Worm (Caenorhabditis elegans) whole organism, L4 larva: Measurements from ENCODE around the gene nfu-1.

Source experiments
- R02D3.7 ChIP-seq: fragments of 150-350 bp; sonication (generic microtip); optimal IDR thresholded peaks from 3 replicates; lab custom pipeline; 2014; ENCODE audit warnings: missing biosample characterization, missing genetic modification characterization
- ceh-28 ChIP-seq: fragments of 150-350 bp; optimal IDR thresholded peaks from 2 replicates; lab custom pipeline; 2014; ENCODE audit warnings: missing biosample characterization, missing genetic modification reagents, missing genetic modification characterization
- dve-1 ChIP-seq: sonication (generic microtip); optimal IDR thresholded peaks from 2 replicates; lab custom pipeline; 2017; ENCODE audit warnings: antibody characterized with exemption, mild to moderate bottlenecking, missing genetic modification characterization, missing compliant biosample characterization; ENCODE audit not compliant: insufficient read depth
- nhr-11 ChIP-seq: fragments of 150-350 bp; optimal IDR thresholded peaks from 2 replicates; lab custom pipeline; 2014; ENCODE audit warnings: missing biosample characterization, missing genetic modification characterization
- nhr-111 ChIP-seq: fragments of 200-800 bp; sonication (Bioruptor generic); optimal IDR thresholded peaks from 2 replicates; lab custom pipeline; 2018; ENCODE audit warnings: mild to moderate bottlenecking, missing genetic modification characterization, missing compliant biosample characterization
- nhr-237 ChIP-seq: sonication (generic microtip); optimal IDR thresholded peaks from 2 replicates; lab custom pipeline; 2017; ENCODE audit warnings: missing biosample characterization, missing genetic modification characterization
- nhr-25 ChIP-seq: sonication (generic microtip); optimal IDR thresholded peaks from 2 replicates; lab custom pipeline; 2017; ENCODE audit warnings: missing genetic modification characterization, mild to moderate bottlenecking, missing compliant biosample characterization, antibody characterized with exemption, moderate library complexity, borderline replicate concordance; ENCODE audit not compliant: insufficient read depth
- nhr-28 ChIP-seq: fragments of 150-350 bp; optimal IDR thresholded peaks from 2 replicates; lab custom pipeline; 2014; ENCODE audit warnings: missing biosample characterization, missing genetic modification characterization
- unc-130 ChIP-seq: sonication (generic microtip); optimal IDR thresholded peaks from 2 replicates; lab custom pipeline; 2016; ENCODE audit warnings: missing genetic modification reagents, missing genetic modification characterization, missing compliant biosample characterization
- unc-62 ChIP-seq, 3 experiments: fragments of 150-350 bp in 1 of 3; sonication (generic microtip); optimal IDR thresholded peaks in 2 of 3; peaks in 1 of 3; 1 replicate in 1 of 3; 2 replicates in 2 of 3; lab custom pipeline; 2014 to 2017; ENCODE audit warnings: missing biosample characterization in 3 of 3, missing genetic modification characterization in 3 of 3, missing genetic modification reagents in 3 of 3, missing genotype in 1 of 3

DNA sequence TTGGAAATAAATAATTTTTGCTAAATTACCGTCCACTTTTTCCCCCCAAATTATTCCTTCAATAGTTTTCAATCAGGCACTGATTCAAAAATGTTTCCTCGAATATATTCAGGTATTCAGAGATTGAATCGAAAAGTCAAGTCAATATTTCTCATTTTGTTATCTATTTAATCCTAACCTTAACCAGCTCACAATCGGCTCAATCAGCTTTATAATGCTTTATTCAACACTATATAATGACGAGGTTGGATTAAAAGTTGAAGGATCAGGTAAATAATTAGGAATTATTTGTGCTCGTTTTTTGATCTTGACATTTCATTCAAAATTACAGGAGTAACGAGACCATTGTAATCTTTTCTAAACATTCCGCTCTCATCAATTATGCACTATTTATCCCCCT, 43.3 kb downstream of the nfu-1 start:
- TF ChIP-seq R02D3.7 (tag; lab: Kevin White, UChicago) = no peak
- TF ChIP-seq unc-62 (GFP tag; optimal IDR thresholded peaks at IDR 0.05 in 1 of 2; lab: Kevin White, UChicago) = no peak
- no peak for TF ChIP-seq unc-62 (tag; optimal IDR thresholded peaks at IDR 0.05; lab: Kevin White, UChicago)
- no peak for TF ChIP-seq dve-1
- no peak for TF ChIP-seq nhr-25
- TF ChIP-seq nhr-28 = no peak
- TF ChIP-seq nhr-11 (tag; lab: Kevin White, UChicago) = no peak
- TF ChIP-seq nhr-237 (tag; lab: Kevin White, UChicago) = no peak
- no peak for TF ChIP-seq unc-130 (GFP tag; lab: Kevin White, UChicago)
- no peak for TF ChIP-seq nhr-111 (GFP tag; lab: Kevin White, UChicago)
- no peak for TF ChIP-seq ceh-28 (tag; lab: Kevin White, UChicago)
